Worm (Caenorhabditis elegans) whole organism, midembryonic: ENCODE results near the gene slc-25A10.

Experiments used
- T22C8.4 ChIP-seq: fragments of 200-800 bp; sonication (Bioruptor generic); IDR thresholded peaks from 2 replicates; pipeline ENCODE4 v1.3.6; 2022; ENCODE audit warnings: missing genetic modification characterization, missing compliant biosample characterization
- cog-1 ChIP-seq: sonication (generic microtip); optimal IDR thresholded peaks from 2 replicates; lab custom pipeline; 2016; ENCODE audit warnings: missing genetic modification characterization, missing compliant biosample characterization
- flt-1 ChIP-seq: fragments of 200-800 bp; sonication (Bioruptor generic); IDR thresholded peaks from 2 replicates; pipeline ENCODE4 v1.3.6; 2022; ENCODE audit warnings: missing genetic modification characterization, missing compliant biosample characterization
- klf-2 ChIP-seq: fragments of 200-800 bp; sonication (Bioruptor generic); conservative IDR thresholded peaks from 2 replicates; pipeline ENCODE4 v1.3.6; 2022; ENCODE audit warnings: missing genetic modification reagents, missing genetic modification characterization, missing compliant biosample characterization
- med-1 ChIP-seq: sonication (generic microtip); optimal IDR thresholded peaks from 2 replicates; lab custom pipeline; 2017; ENCODE audit warnings: missing genetic modification characterization, mild to moderate bottlenecking, missing compliant biosample characterization, antibody characterized with exemption, missing genetic modification reagents; ENCODE audit not compliant: insufficient read depth
- ref-1 ChIP-seq: fragments of 200-800 bp; sonication (Bioruptor generic); conservative IDR thresholded peaks from 2 replicates; pipeline ENCODE4 v1.3.6; 2022; ENCODE audit warnings: missing genetic modification reagents, missing genetic modification characterization, missing compliant biosample characterization
- tab-1 ChIP-seq: fragments of 200-800 bp; sonication (Bioruptor generic); IDR thresholded peaks from 2 replicates; pipeline ENCODE4 v1.3.6; 2022; ENCODE audit warnings: missing genetic modification characterization, missing compliant biosample characterization
- ztf-23 ChIP-seq: fragments of 200-800 bp; sonication (Bioruptor generic); IDR thresholded peaks from 2 replicates; pipeline ENCODE4 v1.3.6; 2022; ENCODE audit warnings: missing genetic modification reagents, missing genetic modification characterization, missing compliant biosample characterization
- ztf-29 ChIP-seq: fragments of 200-800 bp; sonication (Bioruptor generic); IDR thresholded peaks from 2 replicates; pipeline ENCODE4 v1.3.6; 2022; ENCODE audit warnings: missing genetic modification reagents, missing genetic modification characterization, missing compliant biosample characterization

slc-25A10 gene

ce11 chrX:6718595-6718994 is 6.9 kb downstream of the slc-25A10 start, which contains the start of gene smf-2:
Gene smf-2, minus strand, starts transcription at chrX:6718695.
- TF ChIP-seq cog-1 (tag; lab: Kevin White, UChicago) (no peak), tab-1 (GFP tag; lab: Robert Waterston, UW) (no peak), klf-2 (GFP tag; lab: Robert Waterston, UW) (no peak), ztf-23 (GFP tag; lab: Robert Waterston, UW) (no peak), med-1 (GFP tag; lab: Kevin White, UChicago) (no peak), flt-1 (no peak), T22C8.4 (GFP tag; lab: Robert Waterston, UW) (no peak), ztf-29 (GFP tag; lab: Robert Waterston, UW) (no peak), ref-1 (no peak)

ce11 chrX:6713277-6713676 is 12.2 kb downstream of the slc-25A10 start, which contains the start of gene nas-11:
Gene nas-11, plus strand, starts transcription at chrX:6713577.
- no peak for TF ChIP-seq T22C8.4 (GFP tag; lab: Robert Waterston, UW)
- no peak for TF ChIP-seq med-1 (GFP tag; lab: Kevin White, UChicago)
- no peak for TF ChIP-seq tab-1 (GFP tag; lab: Robert Waterston, UW)
- no peak for TF ChIP-seq cog-1 (tag; lab: Kevin White, UChicago)
- no peak for TF ChIP-seq ref-1
- no peak for TF ChIP-seq ztf-23 (GFP tag; lab: Robert Waterston, UW)
- TF ChIP-seq flt-1 = no peak
- no peak for TF ChIP-seq klf-2 (GFP tag; lab: Robert Waterston, UW)
- TF ChIP-seq ztf-29 (GFP tag; lab: Robert Waterston, UW) = no peak

- TF ChIP-seq ztf-29 (GFP tag; lab: Robert Waterston, UW) (no peak), tab-1 (GFP tag; lab: Robert Waterston, UW) (no peak), T22C8.4 (GFP tag; lab: Robert Waterston, UW) (no peak), flt-1 (no peak)
Measured at ce11 chrX:6709238-6709637, 16.2 kb downstream of the slc-25A10 start, which contains the start of gene acr-3. Gene acr-3, plus strand, starts transcription at chrX:6709538.

ce11 chrX:6705156-6705555 is 20.3 kb downstream of the slc-25A10 start:
- TF ChIP-seq klf-2 (GFP tag; lab: Robert Waterston, UW) (no peak), ref-1 (no peak), tab-1 (GFP tag; lab: Robert Waterston, UW) (no peak), cog-1 (tag; lab: Kevin White, UChicago) (no peak), ztf-23 (GFP tag; lab: Robert Waterston, UW) (no peak), med-1 (GFP tag; lab: Kevin White, UChicago) (no peak), T22C8.4 (GFP tag; lab: Robert Waterston, UW) (no peak), flt-1 (no peak), ztf-29 (GFP tag; lab: Robert Waterston, UW) (no peak)

ce11 chrX:6702249-6702648 is 23.2 kb downstream of the slc-25A10 start, which contains the start of gene acr-2:
Gene acr-2, plus strand, starts transcription at chrX:6702549.
- TF ChIP-seq T22C8.4 (GFP tag; lab: Robert Waterston, UW) = no peak
- TF ChIP-seq klf-2 (GFP tag; lab: Robert Waterston, UW) = no peak
- TF ChIP-seq ztf-23 (GFP tag; lab: Robert Waterston, UW) = no peak
- no peak for TF ChIP-seq ref-1
- no peak for TF ChIP-seq cog-1 (tag; lab: Kevin White, UChicago)
- TF ChIP-seq med-1 (GFP tag; lab: Kevin White, UChicago) = no peak
- no peak for TF ChIP-seq ztf-29 (GFP tag; lab: Robert Waterston, UW)
- TF ChIP-seq flt-1 = no peak
- no peak for TF ChIP-seq tab-1 (GFP tag; lab: Robert Waterston, UW)

- TF ChIP-seq ztf-29 (GFP tag; lab: Robert Waterston, UW) = no peak
- TF ChIP-seq ref-1 = no peak
- no peak for TF ChIP-seq ztf-23 (GFP tag; lab: Robert Waterston, UW)
- TF ChIP-seq T22C8.4 (GFP tag; lab: Robert Waterston, UW) = no peak
Measured at ce11 chrX:6698267-6698666, 27.2 kb downstream of the slc-25A10 start, which contains the start of the genes F38B6.7 and F38B6.2. Gene F38B6.7, minus strand, starts transcription at chrX:6698367. Gene F38B6.2, plus strand, starts transcription at chrX:6698533.

- TF ChIP-seq klf-2 (GFP tag; lab: Robert Waterston, UW) (no peak), med-1 (GFP tag; lab: Kevin White, UChicago) (no peak), ref-1 (no peak), cog-1 (tag; lab: Kevin White, UChicago) (no peak)
Measured at ce11 chrX:6693331-6693730, 32.1 kb downstream of the slc-25A10 start, which contains the start of gene F38B6.3. Gene F38B6.3, plus strand, starts transcription at chrX:6693631.

ce11 chrX:6692896-6693295 is 32.6 kb downstream of the slc-25A10 start:
- TF ChIP-seq T22C8.4 (GFP tag; lab: Robert Waterston, UW) (no peak), ref-1 (no peak), ztf-23 (GFP tag; lab: Robert Waterston, UW) (no peak), ztf-29 (GFP tag; lab: Robert Waterston, UW) (no peak), cog-1 (tag; lab: Kevin White, UChicago) (no peak), tab-1 (GFP tag; lab: Robert Waterston, UW) (no peak), klf-2 (GFP tag; lab: Robert Waterston, UW) (no peak), flt-1 (no peak), med-1 (GFP tag; lab: Kevin White, UChicago) (no peak)

ce11 chrX:6691653-6692052 is 33.8 kb downstream of the slc-25A10 start:
- no peak for TF ChIP-seq flt-1
- no peak for TF ChIP-seq ztf-23 (GFP tag; lab: Robert Waterston, UW)
- no peak for TF ChIP-seq klf-2 (GFP tag; lab: Robert Waterston, UW)
- no peak for TF ChIP-seq ztf-29 (GFP tag; lab: Robert Waterston, UW)
- no peak for TF ChIP-seq cog-1 (tag; lab: Kevin White, UChicago)
- no peak for TF ChIP-seq med-1 (GFP tag; lab: Kevin White, UChicago)
- no peak for TF ChIP-seq tab-1 (GFP tag; lab: Robert Waterston, UW)
- no peak for TF ChIP-seq ref-1
- TF ChIP-seq T22C8.4 (GFP tag; lab: Robert Waterston, UW) = no peak

ce11 chrX:6689985-6690384 is 35.5 kb downstream of the slc-25A10 start, which contains the start of gene F38B6.6:
Gene F38B6.6, minus strand, starts transcription at chrX:6690085.
- TF ChIP-seq tab-1 (GFP tag; lab: Robert Waterston, UW) = no peak
- no peak for TF ChIP-seq ztf-23 (GFP tag; lab: Robert Waterston, UW)
- no peak for TF ChIP-seq med-1 (GFP tag; lab: Kevin White, UChicago)
- no peak for TF ChIP-seq ref-1
- TF ChIP-seq T22C8.4 (GFP tag; lab: Robert Waterston, UW) = no peak
- no peak for TF ChIP-seq ztf-29 (GFP tag; lab: Robert Waterston, UW)
